Worm (Caenorhabditis elegans) whole organism, midembryonic: ENCODE measurements around the gene F54B8.1.
"Not testable (repeated sequence)": the region's sequence is repeated elsewhere in the genome, so short reads cannot be mapped to it uniquely, and the experiment has no call there.

Source experiments
- T22C8.4 ChIP-seq: fragments of 200-800 bp; sonication (Bioruptor generic); IDR thresholded peaks from 2 replicates; pipeline ENCODE4 v1.3.6; 2022; ENCODE audit warnings: missing genetic modification characterization, missing compliant biosample characterization
- cog-1 ChIP-seq: sonication (generic microtip); optimal IDR thresholded peaks from 2 replicates; lab custom pipeline; 2016; ENCODE audit warnings: missing genetic modification characterization, missing compliant biosample characterization
- flt-1 ChIP-seq: fragments of 200-800 bp; sonication (Bioruptor generic); IDR thresholded peaks from 2 replicates; pipeline ENCODE4 v1.3.6; 2022; ENCODE audit warnings: missing genetic modification characterization, missing compliant biosample characterization
- klf-2 ChIP-seq: fragments of 200-800 bp; sonication (Bioruptor generic); conservative IDR thresholded peaks from 2 replicates; pipeline ENCODE4 v1.3.6; 2022; ENCODE audit warnings: missing genetic modification reagents, missing genetic modification characterization, missing compliant biosample characterization
- med-1 ChIP-seq: sonication (generic microtip); optimal IDR thresholded peaks from 2 replicates; lab custom pipeline; 2017; ENCODE audit warnings: missing genetic modification characterization, mild to moderate bottlenecking, missing compliant biosample characterization, antibody characterized with exemption, missing genetic modification reagents; ENCODE audit not compliant: insufficient read depth
- ref-1 ChIP-seq: fragments of 200-800 bp; sonication (Bioruptor generic); conservative IDR thresholded peaks from 2 replicates; pipeline ENCODE4 v1.3.6; 2022; ENCODE audit warnings: missing genetic modification reagents, missing genetic modification characterization, missing compliant biosample characterization
- tab-1 ChIP-seq: fragments of 200-800 bp; sonication (Bioruptor generic); IDR thresholded peaks from 2 replicates; pipeline ENCODE4 v1.3.6; 2022; ENCODE audit warnings: missing genetic modification characterization, missing compliant biosample characterization
- ztf-23 ChIP-seq: fragments of 200-800 bp; sonication (Bioruptor generic); IDR thresholded peaks from 2 replicates; pipeline ENCODE4 v1.3.6; 2022; ENCODE audit warnings: missing genetic modification reagents, missing genetic modification characterization, missing compliant biosample characterization
- ztf-29 ChIP-seq: fragments of 200-800 bp; sonication (Bioruptor generic); IDR thresholded peaks from 2 replicates; pipeline ENCODE4 v1.3.6; 2022; ENCODE audit warnings: missing genetic modification reagents, missing genetic modification characterization, missing compliant biosample characterization

The F54B8.1 gene

DNA sequence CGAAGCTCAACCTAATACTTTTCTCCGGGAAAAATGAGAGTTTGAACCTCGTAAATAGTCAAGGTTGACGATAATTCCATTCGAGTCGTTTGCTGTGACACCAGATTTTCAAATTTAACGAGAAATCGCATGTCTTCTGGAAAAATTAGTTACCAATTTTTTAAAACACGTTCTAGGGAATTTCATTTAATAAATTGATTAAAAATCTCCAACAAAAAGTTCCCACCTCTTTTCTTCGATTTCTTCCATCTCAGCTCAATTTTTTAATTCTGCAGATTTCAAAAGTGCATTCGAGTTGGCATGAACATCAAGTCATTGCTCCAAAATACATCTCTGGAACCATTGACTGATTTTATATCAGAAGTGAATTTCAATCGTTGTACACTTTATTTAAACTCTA, 1.4 kb downstream of the F54B8.1 start, which contains the start of gene nhr-282:
Gene nhr-282, plus strand, starts transcription at position 301 of the 400 bp plus-strand sequence.
- not testable (repeated sequence) for TF ChIP-seq tab-1, flt-1, klf-2 (GFP tag; lab: Robert Waterston, UW)

DNA sequence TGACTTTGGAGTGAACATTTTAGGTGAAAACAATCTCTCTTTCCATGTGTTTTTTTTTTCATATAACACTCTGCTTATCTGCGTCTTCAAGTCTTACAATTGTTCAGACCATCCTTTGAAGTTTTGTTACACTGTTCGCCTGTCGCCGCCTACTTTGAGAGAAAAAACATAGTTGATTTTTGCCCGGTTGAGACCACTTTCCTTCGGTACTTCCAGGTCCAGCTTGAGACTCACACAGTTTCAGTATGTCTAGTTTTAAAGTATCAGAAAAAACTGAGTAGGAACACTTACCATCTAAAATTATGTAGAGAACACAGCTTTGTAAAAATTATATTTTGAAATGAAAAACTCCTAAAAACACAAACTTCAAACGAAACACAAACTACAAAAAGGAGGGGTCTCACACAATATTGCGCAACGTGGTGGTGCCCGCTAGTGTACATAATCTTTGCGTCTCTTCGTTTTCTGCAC, 5.5 kb downstream of the F54B8.1 start, which contains the start of the genes fbxa-69 and F54B8.4:
Gene fbxa-69, minus strand, starts transcription at position 10 of the 471 bp plus-strand sequence.
Gene F54B8.4, plus strand, starts transcription at position 421 of the 471 bp plus-strand sequence.
- TF ChIP-seq med-1 (GFP tag; lab: Kevin White, UChicago) (no peak), klf-2 (GFP tag; lab: Robert Waterston, UW) (no peak), T22C8.4 (no peak), ztf-29 (GFP tag; lab: Robert Waterston, UW) (no peak), tab-1 (GFP tag; lab: Robert Waterston, UW) (no peak), ztf-23 (no peak), flt-1 (GFP tag; lab: Robert Waterston, UW) (no peak), cog-1 (tag; lab: Kevin White, UChicago) (no peak), ref-1 (no peak)

DNA sequence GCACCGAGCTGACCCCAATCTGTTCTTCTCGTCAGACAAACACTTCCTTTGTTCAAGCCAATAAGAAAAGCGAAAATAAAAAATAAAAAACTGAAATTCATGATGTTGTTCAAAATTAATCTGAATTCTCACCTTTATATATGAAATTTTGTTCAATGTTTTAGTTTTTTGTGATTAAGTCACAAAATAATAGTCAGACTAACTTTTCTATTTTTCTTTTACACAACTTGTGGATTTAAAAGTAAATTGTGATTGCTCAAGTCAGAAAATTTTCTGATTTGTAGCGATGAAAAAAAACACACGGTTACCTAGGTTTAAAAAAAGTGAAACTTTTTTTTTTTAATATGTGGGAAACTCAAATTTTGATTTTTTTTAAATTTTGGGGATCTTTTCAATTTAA, 7.2 kb downstream of the F54B8.1 start, which contains the start of gene abf-3:
Gene abf-3, minus strand, starts transcription at position 101 of the 400 bp plus-strand sequence.
- TF ChIP-seq cog-1 (tag; lab: Kevin White, UChicago) (no peak), T22C8.4 (no peak), flt-1 (GFP tag; lab: Robert Waterston, UW) (no peak), ref-1 (no peak), ztf-23 (no peak), klf-2 (GFP tag; lab: Robert Waterston, UW) (no peak), ztf-29 (GFP tag; lab: Robert Waterston, UW) (no peak), tab-1 (GFP tag; lab: Robert Waterston, UW) (no peak), med-1 (GFP tag; lab: Kevin White, UChicago) (no peak)

DNA sequence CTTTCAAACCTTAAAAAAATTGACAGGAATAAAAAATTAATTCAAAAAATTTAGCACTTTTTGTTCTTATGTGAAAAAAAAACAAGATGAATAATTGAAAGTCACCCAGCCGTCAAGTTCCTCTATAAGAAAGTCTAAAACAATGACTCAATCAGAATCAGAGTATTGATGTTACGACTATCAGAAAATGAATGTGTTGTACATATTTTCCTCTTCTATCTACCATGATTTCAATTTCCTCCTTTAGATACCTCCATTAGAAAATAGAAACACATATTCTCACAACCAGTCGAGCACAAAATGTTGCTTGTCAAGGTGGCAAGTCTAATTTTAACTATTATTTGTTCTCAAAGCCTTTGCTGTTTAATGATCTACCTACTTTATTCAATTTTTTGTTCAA, 9.4 kb downstream of the F54B8.1 start, which contains the start of gene srbc-48:
Gene srbc-48, plus strand, starts transcription at position 301 of the 400 bp plus-strand sequence.
- TF ChIP-seq T22C8.4, result no peak
- TF ChIP-seq flt-1 (GFP tag; lab: Robert Waterston, UW), result no peak
- TF ChIP-seq klf-2 (GFP tag; lab: Robert Waterston, UW), result no peak
- TF ChIP-seq med-1 (GFP tag; lab: Kevin White, UChicago), result no peak
- no peak for TF ChIP-seq tab-1 (GFP tag; lab: Robert Waterston, UW)
- no peak for TF ChIP-seq ztf-29 (GFP tag; lab: Robert Waterston, UW)
- TF ChIP-seq cog-1 (tag; lab: Kevin White, UChicago), result no peak
- TF ChIP-seq ztf-23, result no peak
- no peak for TF ChIP-seq ref-1

DNA sequence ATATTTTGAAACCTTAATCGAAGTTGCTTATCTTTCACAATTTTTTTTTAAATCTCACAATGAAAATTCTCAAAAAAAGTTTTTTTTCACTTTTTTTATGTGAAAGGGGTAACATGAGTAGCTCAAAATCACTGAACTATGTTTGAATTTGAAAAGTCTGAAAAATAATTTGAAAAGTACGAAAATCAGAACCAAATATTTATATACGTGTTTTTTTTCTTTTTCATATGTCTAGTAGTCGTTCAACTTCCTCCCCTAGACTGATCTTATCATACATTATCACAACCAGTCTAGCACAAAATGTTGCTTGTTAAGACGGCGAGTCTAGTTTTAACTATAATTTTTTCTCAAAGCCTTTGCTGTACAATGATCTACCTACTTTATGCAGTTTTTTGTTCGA, 10.9 kb downstream of the F54B8.1 start, which contains the start of gene srbc-49:
Gene srbc-49, plus strand, starts transcription at position 301 of the 400 bp plus-strand sequence.
- no peak for TF ChIP-seq ztf-29 (GFP tag; lab: Robert Waterston, UW)
- TF ChIP-seq klf-2 (GFP tag; lab: Robert Waterston, UW), result no peak
- TF ChIP-seq ztf-23, result no peak
- TF ChIP-seq ref-1, result no peak
- no peak for TF ChIP-seq tab-1 (GFP tag; lab: Robert Waterston, UW)
- no peak for TF ChIP-seq T22C8.4
- no peak for TF ChIP-seq flt-1 (GFP tag; lab: Robert Waterston, UW)

DNA sequence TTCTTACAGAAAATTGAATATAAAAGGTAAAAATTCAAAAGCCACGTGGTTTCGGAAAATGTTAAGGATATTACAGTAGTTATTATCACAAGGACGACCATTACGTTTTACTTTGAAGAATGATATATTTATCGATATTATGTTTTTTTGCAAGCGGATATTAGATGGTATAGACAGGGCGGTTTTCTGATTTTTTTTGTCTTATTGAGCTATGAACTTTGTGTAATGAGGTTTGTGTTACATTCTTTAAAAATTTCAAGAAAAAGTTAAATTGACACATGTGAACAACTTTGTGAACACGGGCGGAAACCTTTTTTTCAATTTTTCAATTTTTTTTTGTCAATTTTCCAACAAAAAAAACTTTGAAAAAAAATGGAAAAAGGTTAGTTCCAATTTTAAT, 14.3 kb downstream of the F54B8.1 start, which contains the start of gene srbc-50:
Gene srbc-50, minus strand, starts transcription at position 101 of the 400 bp plus-strand sequence.
- TF ChIP-seq ztf-29 (GFP tag; lab: Robert Waterston, UW) (no peak), ref-1 (no peak), cog-1 (tag; lab: Kevin White, UChicago) (no peak), flt-1 (GFP tag; lab: Robert Waterston, UW) (no peak), tab-1 (GFP tag; lab: Robert Waterston, UW) (no peak), klf-2 (GFP tag; lab: Robert Waterston, UW) (no peak), ztf-23 (no peak), med-1 (GFP tag; lab: Kevin White, UChicago) (no peak), T22C8.4 (no peak)

DNA sequence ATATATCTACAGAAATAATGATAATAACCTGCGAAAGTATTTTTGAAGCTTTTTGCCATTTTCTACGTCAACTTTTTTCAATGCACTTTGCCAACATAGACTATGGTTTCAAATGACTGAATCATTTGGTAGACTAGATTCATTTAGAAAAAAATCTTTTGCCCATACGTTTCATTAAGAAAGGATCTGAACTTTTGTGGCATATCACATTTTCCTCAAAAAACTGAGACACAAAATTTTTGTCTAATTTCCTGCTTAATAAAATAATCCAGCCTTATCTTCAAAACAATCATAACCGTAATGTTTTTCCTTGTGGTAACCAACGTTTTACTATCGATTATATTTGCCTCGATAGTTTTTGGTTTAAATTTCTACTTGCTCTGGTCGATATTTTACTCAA, 15.6 kb downstream of the F54B8.1 start, which contains the start of gene srbc-51:
Gene srbc-51, plus strand, starts transcription at position 301 of the 400 bp plus-strand sequence.
- TF ChIP-seq T22C8.4, result no peak
- TF ChIP-seq med-1 (GFP tag; lab: Kevin White, UChicago), result no peak
- no peak for TF ChIP-seq flt-1 (GFP tag; lab: Robert Waterston, UW)
- no peak for TF ChIP-seq ref-1
- TF ChIP-seq ztf-29 (GFP tag; lab: Robert Waterston, UW), result no peak
- TF ChIP-seq klf-2 (GFP tag; lab: Robert Waterston, UW), result no peak
- no peak for TF ChIP-seq tab-1 (GFP tag; lab: Robert Waterston, UW)
- TF ChIP-seq cog-1 (tag; lab: Kevin White, UChicago), result no peak
- TF ChIP-seq ztf-23, result no peak

DNA sequence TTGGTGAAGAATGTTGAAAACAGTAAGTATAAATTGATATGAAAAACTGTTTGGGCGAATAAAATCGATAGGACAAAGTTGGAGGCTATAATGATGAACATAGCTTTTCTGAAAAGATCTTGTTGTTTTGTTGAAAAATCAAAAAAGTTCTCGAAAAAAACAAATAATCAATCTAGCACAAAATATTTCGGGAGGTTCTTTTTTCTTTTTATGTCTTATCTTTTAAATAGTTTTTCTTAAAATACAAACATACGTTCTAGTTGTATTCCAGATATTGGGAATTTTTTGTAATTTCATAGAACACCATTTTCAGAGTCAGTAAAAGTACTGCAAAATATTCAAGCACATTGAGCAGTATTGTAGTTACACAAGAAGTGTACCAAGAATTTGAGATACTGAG, 19.4 kb downstream of the F54B8.1 start, which contains the start of gene srbc-55:
Gene srbc-55, minus strand, starts transcription at position 101 of the 400 bp plus-strand sequence.
- TF ChIP-seq cog-1 (tag; lab: Kevin White, UChicago) (no peak), ztf-23 (no peak), T22C8.4 (no peak), klf-2 (GFP tag; lab: Robert Waterston, UW) (no peak), ztf-29 (GFP tag; lab: Robert Waterston, UW) (no peak), ref-1 (no peak), tab-1 (GFP tag; lab: Robert Waterston, UW) (no peak)

DNA sequence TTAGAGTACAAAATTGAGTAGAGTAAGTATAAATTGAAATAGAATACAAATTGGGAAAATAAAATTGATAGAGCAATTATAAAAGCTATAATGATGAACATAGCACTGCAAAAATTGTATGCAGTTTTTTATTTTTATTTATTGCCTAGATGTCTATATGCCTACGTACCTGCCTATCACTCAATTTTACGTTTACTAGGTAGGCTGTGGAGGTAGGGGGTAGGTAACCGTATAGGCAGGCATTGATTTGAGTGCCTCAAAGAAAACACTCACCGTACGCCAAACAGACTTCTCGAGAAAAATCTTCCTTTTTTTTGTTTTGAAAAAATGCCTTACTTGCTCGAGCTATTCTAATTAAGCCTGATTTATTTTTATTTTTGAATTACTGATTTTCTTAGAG, 21.0 kb downstream of the F54B8.1 start, which contains the start of gene srbc-56:
Gene srbc-56, minus strand, starts transcription at position 101 of the 400 bp plus-strand sequence.
- TF ChIP-seq T22C8.4, result no peak
- TF ChIP-seq flt-1 (GFP tag; lab: Robert Waterston, UW), result no peak

DNA sequence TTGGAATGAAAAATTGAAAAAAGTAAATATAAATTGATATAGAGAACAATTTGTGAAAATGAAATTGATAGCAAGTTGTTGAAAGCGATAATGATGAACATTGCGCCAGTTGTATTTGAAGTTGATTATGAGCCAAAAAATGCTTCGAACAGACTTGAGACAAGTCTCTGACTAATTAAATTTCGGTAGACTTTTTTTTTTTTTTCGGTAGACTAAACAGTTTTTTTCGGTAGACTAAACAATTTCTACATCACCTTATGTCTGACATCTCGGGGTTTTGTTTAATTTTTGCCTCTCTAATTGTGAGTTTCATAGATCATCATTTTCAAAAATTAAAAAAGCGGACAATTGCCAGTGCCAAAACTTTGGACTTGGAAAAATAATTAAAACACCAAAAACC, 23.1 kb downstream of the F54B8.1 start, which contains the start of gene srbc-54:
Gene srbc-54, minus strand, starts transcription at position 101 of the 400 bp plus-strand sequence.
- TF ChIP-seq ztf-29 (GFP tag; lab: Robert Waterston, UW) (no peak), cog-1 (tag; lab: Kevin White, UChicago) (no peak)
